Fruit fly (Drosophila melanogaster): ENCODE data around the gene Fmr1.

The Fmr1 gene

dm6 chr3R:10068780-10069179 is 41.1 kb downstream of the Fmr1 start:
- no peak for TF ChIP-seq CG8478 (optimal IDR thresholded peaks at IDR 0.05)
- TF ChIP-seq CTCF (optimal IDR thresholded peaks at IDR 0.05): no peak

dm6 chr3R:10067605-10068004 is 42.3 kb downstream of the Fmr1 start, which contains the start of gene CG33784:
Gene CG33784, plus strand, starts transcription at chr3R:10067905.
- TF ChIP-seq CG8478 (optimal IDR thresholded peaks at IDR 0.05) (no peak), CTCF (optimal IDR thresholded peaks at IDR 0.05) (no peak)

dm6 chr3R:10066470-10066869 is 43.5 kb downstream of the Fmr1 start, which contains the start of gene CG33783:
Gene CG33783, plus strand, starts transcription at chr3R:10066770.
- no peak for TF ChIP-seq CG8478 (optimal IDR thresholded peaks at IDR 0.05)
- no peak for TF ChIP-seq CTCF (optimal IDR thresholded peaks at IDR 0.05)

- TF ChIP-seq CG8478 (optimal IDR thresholded peaks at IDR 0.05): no peak
- TF ChIP-seq CTCF (optimal IDR thresholded peaks at IDR 0.05): no peak
Measured at dm6 chr3R:10063707-10064106, 46.2 kb downstream of the Fmr1 start, which contains the start of gene CG33631. Gene CG33631, plus strand, starts transcription at chr3R:10064007.

- TF ChIP-seq CG8478 (optimal IDR thresholded peaks at IDR 0.05) (no peak), CTCF (optimal IDR thresholded peaks at IDR 0.05) (no peak)
Measured at dm6 chr3R:10062324-10062723, 47.6 kb downstream of the Fmr1 start, which contains the start of gene CG33630. Gene CG33630, plus strand, starts transcription at chr3R:10062624.

- no peak for TF ChIP-seq CG8478 (optimal IDR thresholded peaks at IDR 0.05)
- TF ChIP-seq CTCF (optimal IDR thresholded peaks at IDR 0.05): no peak
Measured at dm6 chr3R:10059952-10060351, 50.0 kb downstream of the Fmr1 start, which contains the start of gene Npc2c. Gene Npc2c, plus strand, starts transcription at chr3R:10060252.

- no peak for TF ChIP-seq CG8478 (optimal IDR thresholded peaks at IDR 0.05)
- TF ChIP-seq CTCF (optimal IDR thresholded peaks at IDR 0.05): no peak
Measured at dm6 chr3R:10059358-10059757, 50.6 kb downstream of the Fmr1 start.

dm6 chr3R:10056647-10057046 is 53.3 kb downstream of the Fmr1 start:
- TF ChIP-seq CTCF (optimal IDR thresholded peaks at IDR 0.05) (no peak), CG8478 (optimal IDR thresholded peaks at IDR 0.05) (no peak)

dm6 chr3R:10055951-10056350 is 54.0 kb downstream of the Fmr1 start, which contains the start of gene Npc2d:
Gene Npc2d, minus strand, starts transcription at chr3R:10056083.
- TF ChIP-seq CG8478 (optimal IDR thresholded peaks at IDR 0.05) (no peak), CTCF (optimal IDR thresholded peaks at IDR 0.05) (no peak)

- TF ChIP-seq CTCF (optimal IDR thresholded peaks at IDR 0.05) (no peak), CG8478 (optimal IDR thresholded peaks at IDR 0.05) (no peak)
Measured at dm6 chr3R:10055004-10055403, 54.9 kb downstream of the Fmr1 start.

dm6 chr3R:10054278-10054975 is 55.5 kb downstream of the Fmr1 start:
- TF ChIP-seq CTCF (optimal IDR thresholded peaks at IDR 0.05) (no peak), CG8478 (optimal IDR thresholded peaks at IDR 0.05) (no peak)

dm6 chr3R:10053559-10053958 is 56.4 kb downstream of the Fmr1 start:
- TF ChIP-seq CTCF (optimal IDR thresholded peaks at IDR 0.05) (no peak), CG8478 (optimal IDR thresholded peaks at IDR 0.05) (no peak)

- TF ChIP-seq CTCF (optimal IDR thresholded peaks at IDR 0.05): no peak
- TF ChIP-seq CG8478 (optimal IDR thresholded peaks at IDR 0.05): no peak
Measured at dm6 chr3R:10052695-10053382, 57.1 kb downstream of the Fmr1 start, which contains the start of the genes Fancl and Npc2e. Gene Fancl, minus strand, starts transcription at chr3R:10052869. Gene Npc2e, plus strand, starts transcription at chr3R:10053332.
